Worm (Caenorhabditis elegans): ENCODE results near the gene acs-22.

The acs-22 gene

ce11 chrX:8945011-8945410 is 14.0 kb downstream of the acs-22 start:
- TF ChIP-seq elt-1 (tag; optimal IDR thresholded peaks at IDR 0.05) (no peak), nhr-77 (tag; optimal IDR thresholded peaks at IDR 0.05) (no peak), nhr-11 (tag; optimal IDR thresholded peaks at IDR 0.05) (no peak), hmg-11 (tag; optimal IDR thresholded peaks at IDR 0.05) (peak; percentile 11)

- no peak for TF ChIP-seq ama-1 (optimal IDR thresholded peaks at IDR 0.05)
- no peak for TF ChIP-seq pqm-1 (tag; optimal IDR thresholded peaks at IDR 0.05)
- no peak for TF ChIP-seq fkh-10 (GFP tag; optimal IDR thresholded peaks at IDR 0.05)
- TF ChIP-seq nhr-25 (tag; optimal IDR thresholded peaks at IDR 0.05): no peak
- TF ChIP-seq nhr-77 (tag; optimal IDR thresholded peaks at IDR 0.05): no peak
- TF ChIP-seq nhr-11 (tag; optimal IDR thresholded peaks at IDR 0.05): no peak
- TF ChIP-seq nhr-237 (tag; optimal IDR thresholded peaks at IDR 0.05): no peak
- no peak for TF ChIP-seq skn-1 (tag; optimal IDR thresholded peaks at IDR 0.05)
These were observed 19.6 kb downstream of the acs-22 start, which contains the start of gene trk-1 for ce11 chrX:8950507-8951028. Gene trk-1 (minus strand): TSS chrX:8950978.

- TF ChIP-seq nhr-25 (tag; optimal IDR thresholded peaks at IDR 0.05): no peak
- peak; percentile 11 for TF ChIP-seq nfya-1 (tag; optimal IDR thresholded peaks at IDR 0.05; ENCODE audit: insufficient read depth)
- TF ChIP-seq lin-39 (tag; optimal IDR thresholded peaks at IDR 0.05): peak; percentile 26
- TF ChIP-seq fkh-2 (tag; optimal IDR thresholded peaks at IDR 0.05): no peak
- TF ChIP-seq R02D3.7 (tag; optimal IDR thresholded peaks at IDR 0.05): no peak
- no peak for TF ChIP-seq zag-1 (tag; optimal IDR thresholded peaks at IDR 0.05)
- no peak for TF ChIP-seq elt-2 (tag; optimal IDR thresholded peaks at IDR 0.05)
- no peak for TF ChIP-seq nhr-12 (tag; optimal IDR thresholded peaks at IDR 0.05)
- no peak for TF ChIP-seq ztf-11 (tag; optimal IDR thresholded peaks at IDR 0.05)
- no peak for TF ChIP-seq nhr-67 (tag; optimal IDR thresholded peaks at IDR 0.05)
- TF ChIP-seq tbx-2 (tag; optimal IDR thresholded peaks at IDR 0.05): no peak
- peak; percentile 10 for TF ChIP-seq hmg-11 (tag; optimal IDR thresholded peaks at IDR 0.05)
These were observed 21.0 kb downstream of the acs-22 start for ce11 chrX:8952007-8952406.

ce11 chrX:8953011-8953410 is 22.0 kb downstream of the acs-22 start:
- TF ChIP-seq egl-27 (tag; optimal IDR thresholded peaks at IDR 0.05): no peak
- no peak for TF ChIP-seq nhr-23 (tag; optimal IDR thresholded peaks at IDR 0.05)
- no peak for TF ChIP-seq ceh-28 (tag; optimal IDR thresholded peaks at IDR 0.05)
- TF ChIP-seq nhr-76 (tag; optimal IDR thresholded peaks at IDR 0.05): no peak
- TF ChIP-seq snpc-4 (tag; optimal IDR thresholded peaks at IDR 0.05): no peak

- TF ChIP-seq skn-1 (tag; optimal IDR thresholded peaks at IDR 0.05) (no peak), pha-4 (tag; optimal IDR thresholded peaks at IDR 0.05) (no peak), elt-3 (tag; optimal IDR thresholded peaks at IDR 0.05) (no peak), nhr-23 (tag; optimal IDR thresholded peaks at IDR 0.05) (no peak), sea-2 (GFP tag; optimal IDR thresholded peaks at IDR 0.05) (no peak), nhr-67 (tag; optimal IDR thresholded peaks at IDR 0.05) (no peak)
These were observed 24.8 kb downstream of the acs-22 start for ce11 chrX:8955808-8956207.

ce11 chrX:8957974-8958373 is 27.0 kb downstream of the acs-22 start:
- no peak for TF ChIP-seq ztf-4 (tag; optimal IDR thresholded peaks at IDR 0.05)
- no peak for TF ChIP-seq nhr-67 (tag; optimal IDR thresholded peaks at IDR 0.05)
- TF ChIP-seq ceh-16 (tag; optimal IDR thresholded peaks at IDR 0.05): no peak
- TF ChIP-seq zag-1 (tag; optimal IDR thresholded peaks at IDR 0.05): no peak
- TF ChIP-seq nhr-23 (tag; optimal IDR thresholded peaks at IDR 0.05): no peak
- TF ChIP-seq egl-27 (tag; optimal IDR thresholded peaks at IDR 0.05): no peak
- no peak for TF ChIP-seq skn-1 (tag; optimal IDR thresholded peaks at IDR 0.05)
- no peak for TF ChIP-seq lin-39 (tag; optimal IDR thresholded peaks at IDR 0.05)
- no peak for TF ChIP-seq nhr-76 (tag; optimal IDR thresholded peaks at IDR 0.05)
- TF ChIP-seq ztf-11 (tag; optimal IDR thresholded peaks at IDR 0.05): no peak
- TF ChIP-seq ceh-82 (tag; optimal IDR thresholded peaks at IDR 0.05): no peak
- no peak for TF ChIP-seq lin-15B (tag; optimal IDR thresholded peaks at IDR 0.05)
- no peak for TF ChIP-seq nhr-12 (tag; optimal IDR thresholded peaks at IDR 0.05)
- no peak for TF ChIP-seq pha-4 (tag; optimal IDR thresholded peaks at IDR 0.05)
- no peak for TF ChIP-seq fkh-10 (GFP tag; optimal IDR thresholded peaks at IDR 0.05)
